Worm (Caenorhabditis elegans) whole organism, young adult: ENCODE results near the gene B0336.12.

ENCODE experiments used
- B0019.2 ChIP-seq: fragments of 200-800 bp; sonication (Bioruptor generic); conservative IDR thresholded peaks from 2 replicates; pipeline ENCODE4 v1.3.6; 2022; ENCODE audit warnings: missing genetic modification reagents, missing genetic modification characterization, missing compliant biosample characterization
- B0261.1 ChIP-seq: sonication (generic microtip); optimal IDR thresholded peaks from 2 replicates; lab custom pipeline; 2016; ENCODE audit warnings: mild to moderate bottlenecking, missing genetic modification characterization, moderate library complexity, missing compliant biosample characterization
- D2030.7 ChIP-seq: fragments of 200-800 bp; sonication (Bioruptor generic); IDR thresholded peaks from 2 replicates; pipeline ENCODE4 v1.3.6; 2022; ENCODE audit warnings: missing genetic modification reagents, missing genetic modification characterization, missing compliant biosample characterization
- F33H1.4 ChIP-seq: fragments of 200-800 bp; sonication (Bioruptor generic); IDR thresholded peaks from 2 replicates; pipeline ENCODE4 v1.3.6; 2022; ENCODE audit warnings: missing genetic modification reagents, missing genetic modification characterization, missing compliant biosample characterization
- K12H6.12 ChIP-seq: fragments of 200-800 bp; sonication (Bioruptor generic); optimal IDR thresholded peaks from 2 replicates; lab custom pipeline; 2018; ENCODE audit warnings: mild to moderate bottlenecking, missing genetic modification characterization, missing compliant biosample characterization
- T07F8.4 ChIP-seq: sonication (generic microtip); optimal IDR thresholded peaks from 2 replicates; lab custom pipeline; 2016; ENCODE audit warnings: mild to moderate bottlenecking, missing genetic modification characterization, moderate library complexity, missing compliant biosample characterization
- T26A5.8 ChIP-seq: sonication (generic microtip); optimal IDR thresholded peaks from 2 replicates; lab custom pipeline; 2016; ENCODE audit warnings: missing genetic modification characterization, missing compliant biosample characterization
- Y53G8AR.9 ChIP-seq: fragments of 200-800 bp; sonication (Bioruptor generic); conservative IDR thresholded peaks from 2 replicates; pipeline ENCODE4 v1.3.6; 2022; ENCODE audit warnings: missing genetic modification reagents, missing genetic modification characterization, missing compliant biosample characterization
- Y67H2A.10 ChIP-seq: fragments of 200-800 bp; sonication (Bioruptor generic); conservative IDR thresholded peaks from 2 replicates; pipeline ENCODE4 v1.3.6; 2022; ENCODE audit warnings: missing genetic modification reagents, missing genetic modification characterization, missing compliant biosample characterization
- ZK185.1 ChIP-seq: sonication (generic microtip); optimal IDR thresholded peaks from 2 replicates; lab custom pipeline; 2016; ENCODE audit warnings: mild to moderate bottlenecking, missing genetic modification characterization, missing compliant biosample characterization; ENCODE audit not compliant: poor library complexity, severe bottlenecking
- aptf-2 ChIP-seq: fragments of 200-800 bp; sonication (Bioruptor generic); conservative IDR thresholded peaks from 2 replicates; pipeline ENCODE4 v1.3.6; 2022; ENCODE audit warnings: missing genetic modification reagents, missing genetic modification characterization, missing compliant biosample characterization
- athp-1 ChIP-seq: sonication (generic microtip); optimal IDR thresholded peaks from 2 replicates; lab custom pipeline; 2017; ENCODE audit warnings: mild to moderate bottlenecking, missing genetic modification characterization, missing compliant biosample characterization
- attf-5 ChIP-seq: fragments of 200-800 bp; sonication (Bioruptor generic); optimal IDR thresholded peaks from 2 replicates; lab custom pipeline; 2018; ENCODE audit warnings: mild to moderate bottlenecking, missing genetic modification characterization, missing compliant biosample characterization
- bed-2 ChIP-seq: fragments of 200-800 bp; sonication (Bioruptor generic); IDR thresholded peaks from 2 replicates; pipeline ENCODE4 v1.3.6; 2022; ENCODE audit warnings: missing genetic modification reagents, missing genetic modification characterization, missing compliant biosample characterization
- ccch-3 ChIP-seq: fragments of 200-800 bp; sonication (Bioruptor generic); optimal IDR thresholded peaks from 2 replicates; lab custom pipeline; 2018; ENCODE audit warnings: mild to moderate bottlenecking, missing genetic modification characterization, missing compliant biosample characterization
- ceh-27 ChIP-seq: fragments of 200-800 bp; sonication (Bioruptor generic); optimal IDR thresholded peaks from 2 replicates; lab custom pipeline; 2018; ENCODE audit warnings: mild to moderate bottlenecking, missing genetic modification characterization, moderate library complexity, missing compliant biosample characterization
- ceh-58 ChIP-seq: fragments of 200-800 bp; sonication (Bioruptor generic); IDR thresholded peaks from 2 replicates; pipeline ENCODE4 v1.3.6; 2022; ENCODE audit warnings: missing genetic modification characterization, missing compliant biosample characterization
- ceh-79 ChIP-seq: sonication (generic microtip); optimal IDR thresholded peaks from 2 replicates; lab custom pipeline; 2017; ENCODE audit warnings: mild to moderate bottlenecking, missing genetic modification characterization, missing compliant biosample characterization
- ceh-91 ChIP-seq: fragments of 200-800 bp; sonication (Bioruptor generic); IDR thresholded peaks from 2 replicates; pipeline ENCODE4 v1.3.6; 2022; ENCODE audit warnings: missing genetic modification reagents, missing genetic modification characterization, missing compliant biosample characterization
- chd-7 ChIP-seq: sonication (generic microtip); optimal IDR thresholded peaks from 2 replicates; lab custom pipeline; 2016; ENCODE audit warnings: mild to moderate bottlenecking, missing genetic modification characterization, moderate library complexity, missing compliant biosample characterization
- die-1 ChIP-seq: sonication (generic microtip); optimal IDR thresholded peaks from 2 replicates; lab custom pipeline; 2016; ENCODE audit warnings: missing genotype, mild to moderate bottlenecking, missing genetic modification characterization, missing compliant biosample characterization
- dox-1 ChIP-seq: fragments of 200-800 bp; sonication (Bioruptor generic); IDR thresholded peaks from 2 replicates; pipeline ENCODE4 v1.3.6; 2022; ENCODE audit warnings: missing genetic modification reagents, missing genetic modification characterization, missing compliant biosample characterization
- dpff-1 ChIP-seq: sonication (generic microtip); optimal IDR thresholded peaks from 2 replicates; lab custom pipeline; 2017; ENCODE audit warnings: mild to moderate bottlenecking, missing genetic modification characterization, missing compliant biosample characterization
- efl-1 ChIP-seq: fragments of 150-350 bp; optimal IDR thresholded peaks from 2 replicates; lab custom pipeline; 2014; ENCODE audit warnings: missing biosample characterization, missing genetic modification reagents, missing genetic modification characterization
- ekl-4 ChIP-seq: fragments of 200-800 bp; sonication (Bioruptor generic); IDR thresholded peaks from 2 replicates; pipeline ENCODE4 v1.3.6; 2022; ENCODE audit warnings: missing genetic modification reagents, missing genetic modification characterization, missing compliant biosample characterization
- gei-17 ChIP-seq: fragments of 200-800 bp; sonication (Bioruptor generic); optimal IDR thresholded peaks from 2 replicates; lab custom pipeline; 2018; ENCODE audit warnings: mild to moderate bottlenecking, missing genetic modification characterization, missing compliant biosample characterization
- hrde-1 ChIP-seq: sonication (generic microtip); optimal IDR thresholded peaks from 2 replicates; lab custom pipeline; 2016; ENCODE audit warnings: missing genetic modification characterization, mild to moderate bottlenecking, missing compliant biosample characterization, moderate library complexity, missing genotype, missing genetic modification reagents, borderline replicate concordance
- hsf-1 ChIP-seq: fragments of 200-800 bp; sonication (Bioruptor generic); IDR thresholded peaks from 2 replicates; pipeline ENCODE4 v1.3.6; 2022; ENCODE audit warnings: missing genetic modification reagents, missing genetic modification characterization, missing compliant biosample characterization
- let-607 ChIP-seq, 2 experiments: fragments of 200-800 bp in 1 of 2; sonication (Bioruptor generic) in 1 of 2; sonication (generic microtip) in 1 of 2; optimal IDR thresholded peaks; 2 replicates each; lab custom pipeline; 2016 to 2018; ENCODE audit warnings: mild to moderate bottlenecking in 2 of 2, missing compliant biosample characterization in 2 of 2, missing genetic modification characterization in 2 of 2, moderate library complexity in 2 of 2, missing genotype in 1 of 2
- madf-10 ChIP-seq: sonication (generic microtip); optimal IDR thresholded peaks from 2 replicates; lab custom pipeline; 2016; ENCODE audit warnings: mild to moderate bottlenecking, missing genetic modification characterization, missing compliant biosample characterization
- madf-3 ChIP-seq: fragments of 200-800 bp; sonication (Bioruptor generic); IDR thresholded peaks from 2 replicates; pipeline ENCODE4 v1.3.6; 2022; ENCODE audit warnings: missing genetic modification reagents, missing genetic modification characterization, missing compliant biosample characterization
- madf-6 ChIP-seq: fragments of 200-800 bp; sonication (Bioruptor generic); IDR thresholded peaks from 2 replicates; pipeline ENCODE4 v1.3.6; 2022; ENCODE audit warnings: missing genetic modification reagents, missing genetic modification characterization, missing compliant biosample characterization
- mel-28 ChIP-seq: sonication (generic microtip); optimal IDR thresholded peaks from 2 replicates; lab custom pipeline; 2016; ENCODE audit warnings: borderline replicate concordance, mild to moderate bottlenecking, missing genetic modification characterization, missing compliant biosample characterization
- mes-4 ChIP-seq: sonication (generic microtip); optimal IDR thresholded peaks from 2 replicates; lab custom pipeline; 2016; ENCODE audit warnings: missing genotype, missing genetic modification characterization, missing compliant biosample characterization
- mxl-1 ChIP-seq: sonication (generic microtip); optimal IDR thresholded peaks from 2 replicates; lab custom pipeline; 2016; ENCODE audit warnings: missing genetic modification characterization, missing compliant biosample characterization
- nhr-90 ChIP-seq: sonication (generic microtip); optimal IDR thresholded peaks from 2 replicates; lab custom pipeline; 2016; ENCODE audit warnings: missing genotype, mild to moderate bottlenecking, missing genetic modification characterization, missing compliant biosample characterization
- rcor-1 ChIP-seq: fragments of 200-800 bp; sonication (Bioruptor generic); IDR thresholded peaks from 2 replicates; pipeline ENCODE4 v1.3.6; 2022; ENCODE audit warnings: missing genetic modification reagents, missing genetic modification characterization, missing compliant biosample characterization
- rpc-1 ChIP-seq, 2 experiments: fragments of 150-350 bp in 1 of 2; sonication (generic microtip) in 1 of 2; optimal IDR thresholded peaks; 2 replicates each; lab custom pipeline; 2014 to 2018; ENCODE audit warnings: missing biosample characterization in 1 of 2, missing genetic modification characterization in 1 of 2, missing genetic modification reagents in 1 of 2, missing genotype in 1 of 2
- snpc-4 ChIP-seq, 5 experiments: fragments of 150-350 bp in 1 of 5; sonication (generic microtip) in 4 of 5; optimal IDR thresholded peaks; 2 replicates each; lab custom pipeline; 2014 to 2018; ENCODE audit warnings: missing genetic modification characterization in 5 of 5, missing biosample characterization in 3 of 5, antibody characterized with exemption in 2 of 5, mild to moderate bottlenecking in 2 of 5, missing compliant biosample characterization in 2 of 5, missing genotype in 2 of 5, moderate library complexity in 2 of 5, missing genetic modification reagents in 1 of 5
- sptf-2 ChIP-seq: fragments of 200-800 bp; sonication (Bioruptor generic); optimal IDR thresholded peaks from 2 replicates; lab custom pipeline; 2018; ENCODE audit warnings: mild to moderate bottlenecking, missing genetic modification characterization, missing compliant biosample characterization
- tbp1 ChIP-seq: fragments of 200-800 bp; sonication (Bioruptor generic); optimal IDR thresholded peaks from 2 replicates; lab custom pipeline; 2018; ENCODE audit warnings: mild to moderate bottlenecking, missing genetic modification characterization, missing compliant biosample characterization
- tlf-1 ChIP-seq: fragments of 200-800 bp; sonication (Bioruptor generic); optimal IDR thresholded peaks from 2 replicates; lab custom pipeline; 2018; ENCODE audit warnings: mild to moderate bottlenecking, missing genetic modification characterization, missing compliant biosample characterization
- xnd-1 ChIP-seq: sonication (generic microtip); optimal IDR thresholded peaks from 2 replicates; lab custom pipeline; 2016; ENCODE audit warnings: missing genotype, missing genetic modification reagents, missing genetic modification characterization, missing compliant biosample characterization
- zfh-2 ChIP-seq: fragments of 200-800 bp; sonication (Bioruptor generic); conservative IDR thresholded peaks from 2 replicates; pipeline ENCODE4 v1.3.6; 2022; ENCODE audit warnings: missing genetic modification reagents, missing genetic modification characterization, missing compliant biosample characterization
- ztf-18 ChIP-seq: sonication (generic microtip); optimal IDR thresholded peaks from 2 replicates; lab custom pipeline; 2016; ENCODE audit warnings: missing genotype, mild to moderate bottlenecking, missing genetic modification characterization, missing compliant biosample characterization

Gene B0336.12

DNA sequence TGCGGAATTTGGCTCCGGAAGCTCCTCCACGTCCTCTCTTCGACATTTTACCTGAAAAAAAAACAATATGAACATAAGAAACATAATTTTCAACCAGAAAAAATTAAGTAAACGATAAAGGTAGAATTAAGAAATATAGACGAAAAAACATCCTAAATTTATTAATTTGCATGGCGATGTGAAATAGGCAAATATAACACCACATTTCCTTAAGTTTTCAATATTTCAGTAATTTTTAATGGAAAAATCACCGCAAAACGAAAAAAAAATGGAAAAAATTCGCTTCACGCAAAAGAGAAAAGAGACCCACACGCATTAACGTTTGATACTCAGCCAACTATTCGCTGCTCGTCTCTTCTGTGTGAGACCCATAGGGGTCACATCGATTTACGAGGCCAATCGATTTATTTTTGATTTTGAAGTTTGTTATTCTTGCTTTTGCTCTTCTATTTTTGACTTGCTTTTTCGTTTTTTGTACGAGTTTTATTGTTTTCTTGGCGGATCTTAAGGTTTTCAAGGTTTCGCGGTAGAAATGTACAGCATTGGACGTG lies 3.8 kb downstream of the B0336.12 start, which contains the start of gene rpl-23 (continued):
- TF ChIP-seq dox-1 (peak; percentile 60; the same call in 1 of the 2 replicates), xnd-1 (tag; lab: Kevin White, UChicago) (peak; percentile 10), aptf-2 (GFP tag; lab: Robert Waterston, UW) (0 out of 2 replicates have a peak, but pooled peaks have one; percentile 48), let-607 (tag; optimal IDR thresholded peaks at IDR 0.05; lab: Kevin White, UChicago) (peak in 1 of 2 experiments; percentile 1), ccch-3 (GFP tag; lab: Kevin White, UChicago) (no peak), rpc-1 (optimal IDR thresholded peaks at IDR 0.05; lab: Kevin White, UChicago) (no peak), rpc-1 (tag; optimal IDR thresholded peaks at IDR 0.05; lab: Kevin White, UChicago) (no peak), tbp1 (GFP tag; lab: Kevin White, UChicago) (peak; percentile 61), Y53G8AR.9 (peak; percentile 85), mel-28 (no peak), snpc-4 (GFP tag; optimal IDR thresholded peaks at IDR 0.05; lab: Kevin White, UChicago) (peak; percentile 57), snpc-4 (tag; optimal IDR thresholded peaks at IDR 0.05; lab: Kevin White, UChicago) (peak; percentile 32 to 85 (median 59)), F33H1.4 (GFP tag; lab: Robert Waterston, UW) (peak; percentile 98), die-1 (tag; lab: Kevin White, UChicago) (no peak), ZK185.1 (tag; lab: Kevin White, UChicago) (peak; percentile 81), attf-5 (GFP tag; lab: Kevin White, UChicago) (peak; percentile 91), bed-2 (GFP tag; lab: Robert Waterston, UW) (no peak), mxl-1 (tag; lab: Kevin White, UChicago) (no peak), madf-3 (GFP tag; lab: Robert Waterston, UW) (peak; percentile 86), Y67H2A.10 (GFP tag; lab: Robert Waterston, UW) (no peak), hrde-1 (tag; lab: Kevin White, UChicago) (no peak), ceh-27 (GFP tag; lab: Kevin White, UChicago) (peak; percentile 77), chd-7 (tag; lab: Kevin White, UChicago) (no peak), hsf-1 (GFP tag; lab: Robert Waterston, UW) (no peak), gei-17 (GFP tag; lab: Kevin White, UChicago) (no peak), D2030.7 (GFP tag; lab: Robert Waterston, UW) (peak; percentile 77), ekl-4 (GFP tag; lab: Robert Waterston, UW) (peak; percentile 67; the same call in 1 of the 2 replicates), rcor-1 (peak; percentile 69), efl-1 (peak; percentile 65), T07F8.4 (no peak), T26A5.8 (no peak), madf-6 (peak; percentile 80), B0261.1 (tag; lab: Kevin White, UChicago) (no peak), ceh-79 (no peak), athp-1 (tag; lab: Kevin White, UChicago) (peak; percentile 81), nhr-90 (no peak), dpff-1 (tag; lab: Kevin White, UChicago) (no peak), mes-4 (tag; lab: Kevin White, UChicago) (no peak), zfh-2 (GFP tag; lab: Robert Waterston, UW) (no peak), madf-10 (tag; lab: Kevin White, UChicago) (peak; percentile 55), ceh-91 (GFP tag; lab: Robert Waterston, UW) (peak; percentile 68), tlf-1 (GFP tag; lab: Kevin White, UChicago) (peak; percentile 67), ztf-18 (tag; lab: Kevin White, UChicago) (peak; percentile 40), ceh-58 (no peak), B0019.2 (GFP tag; lab: Robert Waterston, UW) (peak; percentile 48; the same call in 1 of the 2 replicates), sptf-2 (GFP tag; lab: Kevin White, UChicago) (no peak), K12H6.12 (tag; lab: Kevin White, UChicago) (peak; percentile 59)
